Worm (Caenorhabditis elegans) whole organism, midembryonic: Measurements from ENCODE around the gene nspg-3.

ENCODE experiments used
- T22C8.4 ChIP-seq: fragments of 200-800 bp; sonication (Bioruptor generic); IDR thresholded peaks from 2 replicates; pipeline ENCODE4 v1.3.6; 2022; ENCODE audit warnings: missing genetic modification characterization, missing compliant biosample characterization
- cog-1 ChIP-seq: sonication (generic microtip); optimal IDR thresholded peaks from 2 replicates; lab custom pipeline; 2016; ENCODE audit warnings: missing genetic modification characterization, missing compliant biosample characterization
- flt-1 ChIP-seq: fragments of 200-800 bp; sonication (Bioruptor generic); IDR thresholded peaks from 2 replicates; pipeline ENCODE4 v1.3.6; 2022; ENCODE audit warnings: missing genetic modification characterization, missing compliant biosample characterization
- klf-2 ChIP-seq: fragments of 200-800 bp; sonication (Bioruptor generic); conservative IDR thresholded peaks from 2 replicates; pipeline ENCODE4 v1.3.6; 2022; ENCODE audit warnings: missing genetic modification reagents, missing genetic modification characterization, missing compliant biosample characterization
- med-1 ChIP-seq: sonication (generic microtip); optimal IDR thresholded peaks from 2 replicates; lab custom pipeline; 2017; ENCODE audit warnings: missing genetic modification characterization, mild to moderate bottlenecking, missing compliant biosample characterization, antibody characterized with exemption, missing genetic modification reagents; ENCODE audit not compliant: insufficient read depth
- tab-1 ChIP-seq: fragments of 200-800 bp; sonication (Bioruptor generic); IDR thresholded peaks from 2 replicates; pipeline ENCODE4 v1.3.6; 2022; ENCODE audit warnings: missing genetic modification characterization, missing compliant biosample characterization
- ztf-29 ChIP-seq: fragments of 200-800 bp; sonication (Bioruptor generic); IDR thresholded peaks from 2 replicates; pipeline ENCODE4 v1.3.6; 2022; ENCODE audit warnings: missing genetic modification reagents, missing genetic modification characterization, missing compliant biosample characterization

DNA sequence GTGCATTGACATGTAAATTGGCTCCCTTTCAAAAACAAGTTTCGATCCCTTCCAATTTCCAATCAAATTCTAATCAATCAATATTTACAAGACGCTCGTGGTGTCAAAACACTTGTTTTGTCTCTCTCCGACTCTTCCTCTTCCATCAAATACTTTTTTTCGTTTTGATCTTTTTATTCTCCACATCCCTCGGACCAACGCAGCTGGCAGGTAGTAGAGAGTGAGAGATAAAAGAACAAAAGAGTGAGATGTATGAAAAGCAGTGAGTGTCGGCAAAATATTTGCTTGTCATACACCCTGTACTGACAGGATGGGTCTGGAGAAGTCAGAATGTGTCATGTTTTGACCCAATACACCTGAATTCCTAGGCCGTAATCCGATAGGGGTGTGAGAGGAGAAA lies 45.1 kb downstream of the nspg-3 start:
- no peak for TF ChIP-seq flt-1 (GFP tag; lab: Robert Waterston, UW)
- TF ChIP-seq tab-1 (GFP tag; lab: Robert Waterston, UW) = no peak
- no peak for TF ChIP-seq med-1 (GFP tag; lab: Kevin White, UChicago)
- TF ChIP-seq klf-2 (GFP tag; lab: Robert Waterston, UW) = no peak
- no peak for TF ChIP-seq T22C8.4 (GFP tag; lab: Robert Waterston, UW)
- TF ChIP-seq ztf-29 (GFP tag; lab: Robert Waterston, UW) = no peak
- no peak for TF ChIP-seq cog-1 (tag; lab: Kevin White, UChicago)
